Fruit fly (Drosophila melanogaster): ENCODE data around the gene JhI-21.

Gene JhI-21

DNA sequence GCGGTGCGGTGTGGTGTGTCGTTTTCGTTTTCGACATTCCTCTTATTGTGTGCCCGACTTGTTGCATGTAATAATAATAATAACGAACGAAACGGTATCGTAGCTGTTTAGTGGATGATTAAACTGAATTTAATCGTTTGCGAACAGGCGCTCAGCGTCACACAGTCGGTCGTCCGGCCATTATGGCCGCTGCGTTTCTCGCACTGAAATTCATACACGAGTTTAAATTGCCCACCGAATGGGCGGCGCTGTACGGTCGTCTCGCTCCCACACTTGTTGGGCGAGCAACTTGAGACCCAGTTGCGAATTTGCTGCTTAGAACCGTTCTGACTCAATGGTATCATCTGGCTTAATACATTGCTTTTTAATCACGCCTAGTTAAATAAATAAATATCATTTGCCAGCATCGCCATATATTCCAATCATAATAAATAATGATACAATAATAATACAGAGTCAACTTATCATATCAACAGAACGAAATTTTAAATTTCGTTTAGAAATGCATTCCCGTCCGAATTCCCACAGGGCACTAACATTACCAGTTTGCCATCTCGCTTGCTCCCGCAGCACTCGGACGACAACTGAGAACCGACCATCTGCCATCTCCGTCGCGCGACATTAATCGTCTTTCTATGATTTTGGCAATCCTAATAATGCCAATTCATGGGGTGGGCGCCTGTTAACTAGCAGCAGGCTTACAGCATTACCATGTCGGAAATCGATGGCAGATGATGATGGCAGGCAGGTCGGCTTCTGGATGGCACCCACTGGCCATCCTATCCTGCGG, 44.8 kb downstream of the JhI-21 start (continued):
- TF ChIP-seq bsh (GFP tag; optimal IDR thresholded peaks at IDR 0.05) = peak; percentile 55 to 90
- TF ChIP-seq NK7.1 (GFP tag; optimal IDR thresholded peaks at IDR 0.05) = peak; percentile 31
- TF ChIP-seq CG3407 (GFP tag; optimal IDR thresholded peaks at IDR 0.05) = peak; percentile 66
- TF ChIP-seq CG4424 (GFP tag; optimal IDR thresholded peaks at IDR 0.05) = peak; percentile 89
- TF ChIP-seq Trl (optimal IDR thresholded peaks at IDR 0.05) = no peak
- TF ChIP-seq Trl (GFP tag; optimal IDR thresholded peaks at IDR 0.05) = peak; percentile 38
- TF ChIP-seq Sry-δ (GFP tag; optimal IDR thresholded peaks at IDR 0.05) = no peak
- TF ChIP-seq odd (GFP tag; optimal IDR thresholded peaks at IDR 0.05) = peak; percentile 50
- TF ChIP-seq usp (GFP tag; optimal IDR thresholded peaks at IDR 0.05) = no peak
- TF ChIP-seq Hr3 (GFP tag; optimal IDR thresholded peaks at IDR 0.05) = peak; percentile 88
- TF ChIP-seq sd (tag; optimal IDR thresholded peaks at IDR 0.05) = peak; percentile 99
- TF ChIP-seq HLH4C (GFP tag; IDR thresholded peaks at IDR 0.05; ENCODE audit: partially characterized antibody) = no peak
- TF ChIP-seq abd-A (tag; optimal IDR thresholded peaks at IDR 0.05) = peak; percentile 100
- no peak for TF ChIP-seq NFAT (GFP tag; IDR thresholded peaks at IDR 0.05)
- peak; percentile 51 for TF ChIP-seq CG2116 (GFP tag; optimal IDR thresholded peaks at IDR 0.05)
- peak; percentile 51 for TF ChIP-seq CG4854 (GFP tag; optimal IDR thresholded peaks at IDR 0.05)
- TF ChIP-seq MBD-R2 (GFP tag; IDR thresholded peaks at IDR 0.05) = no peak
- TF ChIP-seq CG13296 (GFP tag; optimal IDR thresholded peaks at IDR 0.05) = peak; percentile 94
- peak; percentile 68 for TF ChIP-seq gsb-n (tag; optimal IDR thresholded peaks at IDR 0.05)
- TF ChIP-seq gro (GFP tag; optimal IDR thresholded peaks at IDR 0.05) = no peak
- TF ChIP-seq CG17359 (tag; optimal IDR thresholded peaks at IDR 0.05) = peak; percentile 84
- peak; percentile 78 for TF ChIP-seq Nf-YC (tag; optimal IDR thresholded peaks at IDR 0.05)
- TF ChIP-seq hbn (GFP tag; IDR thresholded peaks at IDR 0.05; ENCODE audit: partially characterized antibody) = no peak
- peak; percentile 77 for TF ChIP-seq YL-1 (GFP tag; optimal IDR thresholded peaks at IDR 0.05)
- peak; percentile 62 for TF ChIP-seq CG9609 (GFP tag; optimal IDR thresholded peaks at IDR 0.05)
- no peak for TF ChIP-seq dati (GFP tag; IDR thresholded peaks at IDR 0.05)
- peak; percentile 16 for TF ChIP-seq CG13624 (GFP tag; optimal IDR thresholded peaks at IDR 0.05)
- TF ChIP-seq Mes4 (GFP tag; optimal IDR thresholded peaks at IDR 0.05) = peak; percentile 34
- peak; percentile 62 for TF ChIP-seq disco-r (GFP tag; optimal IDR thresholded peaks at IDR 0.05)
- TF ChIP-seq ftz-f1 (GFP tag; optimal IDR thresholded peaks at IDR 0.05) = no peak
- TF ChIP-seq CG1647 (GFP tag; optimal IDR thresholded peaks at IDR 0.05) = peak; percentile 80
- TF ChIP-seq CoRest (tag; optimal IDR thresholded peaks at IDR 0.05) = peak; percentile 97
- TF ChIP-seq ATbp (GFP tag; optimal IDR thresholded peaks at IDR 0.05) = peak; percentile 89
- no peak for TF ChIP-seq hb (GFP tag; IDR thresholded peaks at IDR 0.05; ENCODE audit: partially characterized antibody)
- no peak for TF ChIP-seq E2f2 (GFP tag; IDR thresholded peaks at IDR 0.05)
- peak; percentile 20 for TF ChIP-seq BEAF-32 (GFP tag; optimal IDR thresholded peaks at IDR 0.05)
- TF ChIP-seq unc-4 (GFP tag; IDR thresholded peaks at IDR 0.05; ENCODE audit: partially characterized antibody) = no peak
- no peak for TF ChIP-seq CG9932 (GFP tag; IDR thresholded peaks at IDR 0.05)
- TF ChIP-seq kay (GFP tag; optimal IDR thresholded peaks at IDR 0.05) = peak; percentile 89
- no peak for TF ChIP-seq amos (GFP tag; IDR thresholded peaks at IDR 0.05; ENCODE audit: partially characterized antibody)
- peak; percentile 37 for TF ChIP-seq ab (GFP tag; optimal IDR thresholded peaks at IDR 0.05)
- TF ChIP-seq CG8359 (GFP tag; optimal IDR thresholded peaks at IDR 0.05; ENCODE audit: borderline replicate concordance) = peak; percentile 77
- no peak for TF ChIP-seq peb (GFP tag; IDR thresholded peaks at IDR 0.05)
- no peak for TF ChIP-seq CG14441 (GFP tag; IDR thresholded peaks at IDR 0.05)
- peak; percentile 30 for TF ChIP-seq kah (GFP tag; optimal IDR thresholded peaks at IDR 0.05)
- TF ChIP-seq Gug (GFP tag; IDR thresholded peaks at IDR 0.05) = peak; percentile 84
- peak; percentile 90 for TF ChIP-seq dmrt11E (tag; optimal IDR thresholded peaks at IDR 0.05)
- TF ChIP-seq Usf (GFP tag; optimal IDR thresholded peaks at IDR 0.05) = peak; percentile 87
- TF ChIP-seq lilli (GFP tag; optimal IDR thresholded peaks at IDR 0.05) = peak; percentile 93
- TF ChIP-seq CG11093 (GFP tag; IDR thresholded peaks at IDR 0.05) = peak; percentile 90
